Worm (Caenorhabditis elegans) whole organism, L4 larva: ENCODE data around the gene ani-2.

Experiments
- F26F4.8 ChIP-seq: fragments of 200-800 bp; sonication (Bioruptor generic); conservative IDR thresholded peaks from 2 replicates; pipeline ENCODE4 v1.3.6; 2022; ENCODE audit warnings: missing genetic modification characterization, missing compliant biosample characterization
- F44E2.7 ChIP-seq: fragments of 200-800 bp; sonication (Bioruptor generic); IDR thresholded peaks from 2 replicates; pipeline ENCODE4 v2.1.2; 2022; ENCODE audit warnings: missing genetic modification characterization, missing compliant biosample characterization
- Y48G9A.11 ChIP-seq: fragments of 200-800 bp; sonication (Bioruptor generic); IDR thresholded peaks from 2 replicates; pipeline ENCODE4 v1.3.6; 2022; ENCODE audit warnings: missing genetic modification reagents, missing genetic modification characterization, missing compliant biosample characterization
- daf-12 ChIP-seq: fragments of 150-350 bp; optimal IDR thresholded peaks from 2 replicates; lab custom pipeline; 2014; ENCODE audit warnings: missing biosample characterization, missing genetic modification reagents, missing genetic modification characterization
- fos-1 ChIP-seq: fragments of 150-350 bp; optimal IDR thresholded peaks from 2 replicates; lab custom pipeline; 2014; ENCODE audit warnings: missing biosample characterization, missing genetic modification characterization
- lsy-2 ChIP-seq, 2 experiments: fragments of 150-350 bp in 1 of 2; sonication (generic microtip) in 1 of 2; optimal IDR thresholded peaks; 2 replicates each; lab custom pipeline; 2014 to 2017; ENCODE audit warnings: missing biosample characterization in 2 of 2, missing genetic modification characterization in 2 of 2
- nhr-76 ChIP-seq: fragments of 150-350 bp; optimal IDR thresholded peaks from 2 replicates; lab custom pipeline; 2014; ENCODE audit warnings: missing biosample characterization, missing genetic modification characterization
- php-3 ChIP-seq: fragments of 200-800 bp; sonication (Bioruptor generic); IDR thresholded peaks from 2 replicates; pipeline ENCODE4 v1.3.6; 2022; ENCODE audit warnings: missing genetic modification reagents, missing genetic modification characterization, missing compliant biosample characterization
- vab-7 ChIP-seq: fragments of 200-800 bp; sonication (Bioruptor generic); IDR thresholded peaks from 2 replicates; pipeline ENCODE4 v1.3.6; 2022; ENCODE audit warnings: missing genetic modification reagents, missing genetic modification characterization, missing compliant biosample characterization
- zag-1 ChIP-seq: fragments of 150-350 bp; optimal IDR thresholded peaks from 2 replicates; lab custom pipeline; 2014; ENCODE audit warnings: missing biosample characterization, missing genetic modification characterization
- ztf-11 ChIP-seq: fragments of 150-350 bp; optimal IDR thresholded peaks from 2 replicates; lab custom pipeline; 2014; ENCODE audit warnings: missing biosample characterization, missing genetic modification characterization

- TF ChIP-seq vab-7 (no peak), daf-12 (tag; lab: Kevin White, UChicago) (no peak), F26F4.8 (no peak), Y48G9A.11 (GFP tag; lab: Robert Waterston, UW) (no peak), ztf-11 (tag; lab: Kevin White, UChicago) (no peak), F44E2.7 (no peak), lsy-2 (tag; optimal IDR thresholded peaks at IDR 0.05; lab: Kevin White, UChicago) (no peak), php-3 (GFP tag; lab: Robert Waterston, UW) (no peak), zag-1 (tag; lab: Kevin White, UChicago) (no peak), nhr-76 (tag; lab: Kevin White, UChicago) (no peak), fos-1 (tag; lab: Kevin White, UChicago) (no peak)
Measured at ce11 chrII:6324086-6324485, 41.1 kb downstream of the ani-2 start, which contains the start of gene sma-6.
